Worm (Caenorhabditis elegans): ENCODE measurements around the gene sorf-2.

Gene sorf-2

DNA sequence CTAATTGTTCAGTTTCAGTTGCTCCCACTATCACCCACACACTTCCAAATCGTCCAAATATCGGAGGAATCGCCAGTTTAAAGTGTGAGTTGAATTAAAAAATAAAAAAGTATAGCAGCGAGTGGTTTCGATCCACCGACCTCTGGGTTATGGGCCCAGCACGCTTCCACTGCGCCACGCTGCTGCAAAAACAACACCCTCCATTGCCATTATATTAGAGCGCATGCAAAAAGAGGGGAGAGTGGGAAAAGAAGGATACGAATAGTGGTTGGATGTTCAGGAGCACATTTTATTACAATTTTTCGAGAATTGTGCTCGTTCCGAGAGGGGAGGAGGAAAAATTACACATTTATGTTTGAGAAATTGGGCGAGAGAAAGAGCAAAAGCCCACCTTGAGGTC lies 31.6 kb upstream of the sorf-2 start (continued):
- TF ChIP-seq lin-1 (GFP tag; IDR thresholded peaks at IDR 0.05) (peak; percentile 68), nhr-41 (GFP tag; IDR thresholded peaks at IDR 0.05) (peak; percentile 65; the same call in 1 of the 2 replicates), mep-1 (tag; optimal IDR thresholded peaks at IDR 0.05) (peak; percentile 64), fkh-10 (GFP tag; optimal IDR thresholded peaks at IDR 0.05) (no peak), mxl-2 (GFP tag; conservative IDR thresholded peaks at IDR 0.05) (peak; percentile 80), snpc-1.2 (GFP tag; IDR thresholded peaks at IDR 0.05) (peak; percentile 46; the same call in 1 of the 2 replicates), ceh-44 (GFP tag; IDR thresholded peaks at IDR 0.05) (peak; percentile 85; the same call in 1 of the 2 replicates), pha-4 (GFP tag; IDR thresholded peaks at IDR 0.05) (peak; percentile 90), pha-4 (tag; optimal IDR thresholded peaks at IDR 0.05) (no peak), aly-2 (tag; optimal IDR thresholded peaks at IDR 0.05) (no peak), dpl-1 (GFP tag; optimal IDR thresholded peaks at IDR 0.05) (peak; percentile 18), hlh-11 (tag; optimal IDR thresholded peaks at IDR 0.05) (no peak), F44E2.7 (GFP tag; IDR thresholded peaks at IDR 0.05) (peak; percentile 68; the same call in 1 of the 2 replicates), ces-1 (GFP tag; optimal IDR thresholded peaks at IDR 0.05) (no peak), T26A8.4 (GFP tag; IDR thresholded peaks at IDR 0.05) (peak; percentile 87), fos-1 (tag; optimal IDR thresholded peaks at IDR 0.05) (no peak), hmg-1.1 (GFP tag; IDR thresholded peaks at IDR 0.05) (peak; percentile 86), lin-38 (GFP tag; IDR thresholded peaks at IDR 0.05) (peak; percentile 83), lin-15B (tag; optimal IDR thresholded peaks at IDR 0.05) (no peak), zfp-3 (GFP tag; conservative IDR thresholded peaks at IDR 0.05) (peak; percentile 79), lin-29 (GFP tag; IDR thresholded peaks at IDR 0.05) (0 out of 2 replicates have a peak, but pooled peaks have one; percentile 39), mes-2 (tag; optimal IDR thresholded peaks at IDR 0.05; ENCODE audit: poor library complexity, severe bottlenecking) (peak; percentile 68), D1046.2 (GFP tag; IDR thresholded peaks at IDR 0.05) (peak; percentile 81), nhr-10 (tag; optimal IDR thresholded peaks at IDR 0.05) (no peak), nhr-42 (GFP tag; IDR thresholded peaks at IDR 0.05) (peak; percentile 78), lir-3 (tag; optimal IDR thresholded peaks at IDR 0.05) (peak; percentile 81), daf-8 (GFP tag; IDR thresholded peaks at IDR 0.05) (no peak), lim-7 (GFP tag; IDR thresholded peaks at IDR 0.05) (peak; percentile 96), ceh-28 (tag; optimal IDR thresholded peaks at IDR 0.05) (no peak), aha-1 (tag) (no peak), unc-130 (GFP tag; optimal IDR thresholded peaks at IDR 0.05) (peak; percentile 78), nhr-25 (tag; optimal IDR thresholded peaks at IDR 0.05; ENCODE audit: borderline replicate concordance, insufficient read depth) (no peak), snpc-4 (tag; optimal IDR thresholded peaks at IDR 0.05) (no peak), dmd-9 (GFP tag; IDR thresholded peaks at IDR 0.05) (peak; percentile 65; the same call in 1 of the 2 replicates), F10B5.3 (tag; optimal IDR thresholded peaks at IDR 0.05) (peak; percentile 41), nhr-28 (tag; optimal IDR thresholded peaks at IDR 0.05) (peak; percentile 23), ZK546.5 (tag; optimal IDR thresholded peaks at IDR 0.05) (no peak), ztf-7 (tag; optimal IDR thresholded peaks at IDR 0.05) (no peak), nhr-102 (tag; optimal IDR thresholded peaks at IDR 0.05) (peak; percentile 57), unc-62 (GFP tag; optimal IDR thresholded peaks at IDR 0.05 in 1 of 2) (peak in 1 of 2 experiments; percentile 27), unc-62 (tag; optimal IDR thresholded peaks at IDR 0.05) (no peak), Y105C5A.15 (GFP tag; IDR thresholded peaks at IDR 0.05) (0 out of 2 replicates have a peak, but pooled peaks have one; percentile 47), ctbp-1 (GFP tag; IDR thresholded peaks at IDR 0.05) (peak; percentile 76), tra-1 (GFP tag; IDR thresholded peaks at IDR 0.05) (peak; percentile 89; the same call in 1 of the 2 replicates), cey-2 (tag; optimal IDR thresholded peaks at IDR 0.05; ENCODE audit: borderline replicate concordance, insufficient read depth) (no peak), zip-2 (tag; optimal IDR thresholded peaks at IDR 0.05) (no peak), php-3 (GFP tag; IDR thresholded peaks at IDR 0.05) (peak; percentile 85), lin-13 (GFP tag; optimal IDR thresholded peaks at IDR 0.05) (no peak), F37D6.2 (tag; optimal IDR thresholded peaks at IDR 0.05) (peak; percentile 51), lin-39 (tag; optimal IDR thresholded peaks at IDR 0.05) (no peak), dmd-6 (GFP tag; IDR thresholded peaks at IDR 0.05) (peak; percentile 59), mxl-3 (GFP tag; optimal IDR thresholded peaks at IDR 0.05) (no peak)
